Worm (Caenorhabditis elegans) whole organism, L1 larva: ENCODE measurements around the gene ZK945.6.

ENCODE experiments used
- dsc-1 ChIP-seq: sonication (generic microtip); optimal IDR thresholded peaks from 2 replicates; lab custom pipeline; 2016; ENCODE audit warnings: mild to moderate bottlenecking, missing genetic modification characterization, missing compliant biosample characterization
- lir-3 ChIP-seq: sonication (generic microtip); optimal IDR thresholded peaks from 2 replicates; lab custom pipeline; 2016; ENCODE audit warnings: mild to moderate bottlenecking, missing genetic modification characterization, moderate library complexity, missing compliant biosample characterization; ENCODE audit not compliant: poor library complexity
- unc-130 ChIP-seq: fragments of 150-350 bp; optimal IDR thresholded peaks from 2 replicates; lab custom pipeline; 2017; ENCODE audit warnings: missing biosample characterization, missing genetic modification characterization, inconsistent platforms

DNA sequence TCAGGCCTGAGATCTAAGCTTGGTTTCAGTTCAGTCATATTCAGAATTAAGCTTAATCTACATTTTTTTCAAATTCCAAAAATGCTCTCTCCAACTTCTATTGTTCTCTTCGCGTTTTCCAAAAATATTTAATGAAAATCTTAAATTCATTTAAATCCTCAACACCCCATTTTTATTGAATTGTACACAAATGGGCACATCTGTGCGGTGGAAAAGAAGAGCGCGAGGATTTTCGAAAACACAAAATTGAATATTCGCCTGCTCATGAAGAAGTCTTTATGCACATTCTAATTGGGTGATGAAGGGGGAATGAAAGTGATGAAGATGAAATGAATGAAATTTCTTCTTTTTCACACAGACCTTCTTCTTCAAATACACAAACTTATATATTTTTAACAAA lies 22.3 kb downstream of the ZK945.6 start:
- TF ChIP-seq unc-130 (tag; lab: Kevin White, UChicago) (no peak), lir-3 (no peak), dsc-1 (no peak)
